Fruit fly (Drosophila melanogaster): ENCODE data around the gene CG2233.

- TF ChIP-seq kay (GFP tag; ENCODE audit: borderline replicate concordance) (no peak), CG7101 (tag; optimal IDR thresholded peaks at IDR 0.05) (no peak), CG5204 (GFP tag; optimal IDR thresholded peaks at IDR 0.05) (no peak), cnc (optimal IDR thresholded peaks at IDR 0.05) (no peak), CG11617 (GFP tag; optimal IDR thresholded peaks at IDR 0.05) (no peak), Clk (GFP tag; optimal IDR thresholded peaks at IDR 0.05) (no peak), ovo (GFP tag; optimal IDR thresholded peaks at IDR 0.05) (no peak), Crg-1 (GFP tag; optimal IDR thresholded peaks at IDR 0.05) (no peak)
Observed at dm6 chrX:8021245-8021644, 16.1 kb downstream of the CG2233 start, which contains the start of gene CG15333.
